Worm (Caenorhabditis elegans) whole organism, L4 larva: ENCODE measurements around the gene F54C4.4.

ENCODE experiments used
- D1046.2 ChIP-seq: fragments of 200-800 bp; sonication (Bioruptor generic); IDR thresholded peaks from 2 replicates; pipeline ENCODE4 v1.3.6; 2022; ENCODE audit warnings: missing genetic modification characterization, missing compliant biosample characterization
- F37D6.2 ChIP-seq: sonication (generic microtip); optimal IDR thresholded peaks from 2 replicates; lab custom pipeline; 2016; ENCODE audit warnings: mild to moderate bottlenecking, missing genetic modification characterization, missing compliant biosample characterization
- T20F7.1 ChIP-seq: fragments of 200-800 bp; sonication (Bioruptor generic); optimal IDR thresholded peaks from 2 replicates; lab custom pipeline; 2018; ENCODE audit warnings: mild to moderate bottlenecking, missing genetic modification characterization, missing compliant biosample characterization
- Y48G9A.11 ChIP-seq: fragments of 200-800 bp; sonication (Bioruptor generic); IDR thresholded peaks from 2 replicates; pipeline ENCODE4 v1.3.6; 2022; ENCODE audit warnings: missing genetic modification reagents, missing genetic modification characterization, missing compliant biosample characterization
- Y75B8A.6 ChIP-seq: fragments of 200-800 bp; sonication (Bioruptor generic); IDR thresholded peaks from 2 replicates; pipeline ENCODE4 v1.3.6; 2022; ENCODE audit warnings: missing genetic modification reagents, missing genetic modification characterization, missing compliant biosample characterization
- ZK337.2 ChIP-seq: fragments of 200-800 bp; sonication (Bioruptor generic); IDR thresholded peaks from 2 replicates; pipeline ENCODE4 v1.3.6; 2022; ENCODE audit warnings: missing genetic modification reagents, missing genetic modification characterization, missing compliant biosample characterization
- ZK546.5 ChIP-seq, 2 experiments: sonication (generic microtip); optimal IDR thresholded peaks; 2 replicates each; lab custom pipeline; 2017; ENCODE audit warnings: missing biosample characterization in 2 of 2, missing genetic modification characterization in 2 of 2
- ama-1 ChIP-seq: fragments of 150-350 bp; optimal IDR thresholded peaks from 2 replicates; lab custom pipeline; 2014; ENCODE audit warnings: inconsistent platforms, mixed read lengths
- arid-1 ChIP-seq: fragments of 200-800 bp; sonication (Bioruptor generic); conservative IDR thresholded peaks from 2 replicates; pipeline ENCODE4 v1.3.6; 2022; ENCODE audit warnings: missing genetic modification reagents, missing genetic modification characterization, missing compliant biosample characterization
- attf-4 ChIP-seq: sonication (generic microtip); optimal IDR thresholded peaks from 3 replicates; lab custom pipeline; 2017; ENCODE audit warnings: missing biosample characterization, missing genetic modification characterization
- ceh-44 ChIP-seq: fragments of 200-800 bp; sonication (Bioruptor generic); IDR thresholded peaks from 2 replicates; pipeline ENCODE4 v1.3.6; 2022; ENCODE audit warnings: missing genetic modification reagents, missing genetic modification characterization, missing compliant biosample characterization
- ctbp-1 ChIP-seq: fragments of 200-800 bp; sonication (Bioruptor generic); IDR thresholded peaks from 2 replicates; pipeline ENCODE4 v1.3.6; 2022; ENCODE audit warnings: missing genetic modification reagents, missing genetic modification characterization, missing compliant biosample characterization
- daf-16 ChIP-seq, 3 experiments: sonication (generic microtip); optimal IDR thresholded peaks; 2 replicates each; lab custom pipeline; 2016 to 2017; ENCODE audit warnings: missing genetic modification characterization in 3 of 3, missing genetic modification reagents in 3 of 3, mild to moderate bottlenecking in 2 of 3, missing compliant biosample characterization in 2 of 3, missing biosample characterization in 1 of 3, moderate library complexity in 1 of 3
- daf-19 ChIP-seq: fragments of 200-800 bp; sonication (Bioruptor generic); conservative IDR thresholded peaks from 2 replicates; pipeline ENCODE4 v1.3.6; 2022; ENCODE audit warnings: missing genetic modification characterization, missing compliant biosample characterization
- dmd-6 ChIP-seq: fragments of 200-800 bp; sonication (Bioruptor generic); IDR thresholded peaks from 2 replicates; pipeline ENCODE4 v1.3.6; 2022; ENCODE audit warnings: missing genetic modification reagents, missing genetic modification characterization, missing compliant biosample characterization
- dmd-8 ChIP-seq: fragments of 200-800 bp; sonication (Bioruptor generic); IDR thresholded peaks from 2 replicates; pipeline ENCODE4 v1.3.6; 2022; ENCODE audit warnings: missing genetic modification characterization, missing compliant biosample characterization
- dmd-9 ChIP-seq: fragments of 200-800 bp; sonication (Bioruptor generic); IDR thresholded peaks from 2 replicates; pipeline ENCODE4 v1.3.6; 2022; ENCODE audit warnings: missing genetic modification reagents, missing genetic modification characterization, missing compliant biosample characterization
- duxl-1 ChIP-seq: sonication (generic microtip); optimal IDR thresholded peaks from 2 replicates; lab custom pipeline; 2016; ENCODE audit warnings: mild to moderate bottlenecking, missing genetic modification characterization, moderate library complexity, missing compliant biosample characterization; ENCODE audit not compliant: poor library complexity
- fkh-10 ChIP-seq: fragments of 150-350 bp; optimal IDR thresholded peaks from 2 replicates; lab custom pipeline; 2014; ENCODE audit warnings: missing biosample characterization, missing genetic modification reagents, missing genetic modification characterization
- hlh-11 ChIP-seq: fragments of 200-800 bp; sonication (Bioruptor generic); optimal IDR thresholded peaks from 2 replicates; lab custom pipeline; 2018; ENCODE audit warnings: mild to moderate bottlenecking, missing genetic modification characterization, missing compliant biosample characterization
- hlh-30 ChIP-seq: sonication (generic microtip); optimal IDR thresholded peaks from 2 replicates; lab custom pipeline; 2017; ENCODE audit warnings: antibody characterized with exemption, mild to moderate bottlenecking, missing genetic modification characterization, missing compliant biosample characterization; ENCODE audit not compliant: insufficient read depth
- hmg-1.1 ChIP-seq: fragments of 200-800 bp; sonication (Bioruptor generic); IDR thresholded peaks from 2 replicates; pipeline ENCODE4 v1.3.6; 2022; ENCODE audit warnings: missing genetic modification reagents, missing genetic modification characterization, missing compliant biosample characterization
- jun-1 ChIP-seq: fragments of 150-350 bp; optimal IDR thresholded peaks from 2 replicates; lab custom pipeline; 2014; ENCODE audit warnings: missing biosample characterization, missing genetic modification reagents, missing genetic modification characterization
- lim-7 ChIP-seq: fragments of 200-800 bp; sonication (Bioruptor generic); IDR thresholded peaks from 2 replicates; pipeline ENCODE4 v1.3.6; 2022; ENCODE audit warnings: missing genetic modification characterization, missing compliant biosample characterization
- lsy-2 ChIP-seq, 2 experiments: fragments of 150-350 bp in 1 of 2; sonication (generic microtip) in 1 of 2; optimal IDR thresholded peaks; 2 replicates each; lab custom pipeline; 2014 to 2017; ENCODE audit warnings: missing biosample characterization in 2 of 2, missing genetic modification characterization in 2 of 2
- mxl-3 ChIP-seq: fragments of 200-800 bp; sonication (Bioruptor generic); optimal IDR thresholded peaks from 2 replicates; lab custom pipeline; 2018; ENCODE audit warnings: mild to moderate bottlenecking, missing genetic modification characterization, missing compliant biosample characterization
- nhr-102 ChIP-seq: sonication (generic microtip); optimal IDR thresholded peaks from 2 replicates; lab custom pipeline; 2016; ENCODE audit warnings: mild to moderate bottlenecking, missing genetic modification characterization, moderate library complexity, missing compliant biosample characterization
- nhr-11 ChIP-seq: fragments of 150-350 bp; optimal IDR thresholded peaks from 2 replicates; lab custom pipeline; 2014; ENCODE audit warnings: missing biosample characterization, missing genetic modification characterization
- nhr-237 ChIP-seq: sonication (generic microtip); optimal IDR thresholded peaks from 2 replicates; lab custom pipeline; 2017; ENCODE audit warnings: missing biosample characterization, missing genetic modification characterization
- nhr-41 ChIP-seq: fragments of 200-800 bp; sonication (Bioruptor generic); IDR thresholded peaks from 2 replicates; pipeline ENCODE4 v1.3.6; 2022; ENCODE audit warnings: missing genetic modification reagents, missing genetic modification characterization, missing compliant biosample characterization
- nhr-76 ChIP-seq: fragments of 150-350 bp; optimal IDR thresholded peaks from 2 replicates; lab custom pipeline; 2014; ENCODE audit warnings: missing biosample characterization, missing genetic modification characterization
- nhr-77 ChIP-seq: fragments of 150-350 bp; optimal IDR thresholded peaks from 2 replicates; lab custom pipeline; 2014; ENCODE audit warnings: missing biosample characterization, missing genetic modification characterization
- php-3 ChIP-seq: fragments of 200-800 bp; sonication (Bioruptor generic); IDR thresholded peaks from 2 replicates; pipeline ENCODE4 v1.3.6; 2022; ENCODE audit warnings: missing genetic modification reagents, missing genetic modification characterization, missing compliant biosample characterization
- sdz-12 ChIP-seq: fragments of 200-800 bp; sonication (Bioruptor generic); optimal IDR thresholded peaks from 2 replicates; lab custom pipeline; 2018; ENCODE audit warnings: mild to moderate bottlenecking, missing genetic modification characterization, missing compliant biosample characterization
- skn-1 ChIP-seq: fragments of 150-350 bp; optimal IDR thresholded peaks from 2 replicates; lab custom pipeline; 2014; ENCODE audit warnings: missing biosample characterization, missing genetic modification characterization
- snpc-1.2 ChIP-seq: fragments of 200-800 bp; sonication (Bioruptor generic); IDR thresholded peaks from 2 replicates; pipeline ENCODE4 v1.3.6; 2022; ENCODE audit warnings: missing genetic modification reagents, missing genetic modification characterization, missing compliant biosample characterization
- spr-3 ChIP-seq: fragments of 200-800 bp; sonication (Bioruptor generic); optimal IDR thresholded peaks from 2 replicates; lab custom pipeline; 2018; ENCODE audit warnings: mild to moderate bottlenecking, missing genetic modification characterization, missing compliant biosample characterization
- tag-97 ChIP-seq: fragments of 200-800 bp; sonication (Bioruptor generic); IDR thresholded peaks from 2 replicates; pipeline ENCODE4 v1.3.6; 2022; ENCODE audit warnings: missing genetic modification characterization, missing compliant biosample characterization
- tra-1 ChIP-seq: fragments of 200-800 bp; sonication (Bioruptor generic); IDR thresholded peaks from 2 replicates; pipeline ENCODE4 v1.3.6; 2022; ENCODE audit warnings: missing genetic modification reagents, missing genetic modification characterization, missing compliant biosample characterization
- unc-130 ChIP-seq: sonication (generic microtip); optimal IDR thresholded peaks from 2 replicates; lab custom pipeline; 2016; ENCODE audit warnings: missing genetic modification reagents, missing genetic modification characterization, missing compliant biosample characterization
- vab-7 ChIP-seq: fragments of 200-800 bp; sonication (Bioruptor generic); IDR thresholded peaks from 2 replicates; pipeline ENCODE4 v1.3.6; 2022; ENCODE audit warnings: missing genetic modification reagents, missing genetic modification characterization, missing compliant biosample characterization
- zfp-2 ChIP-seq: sonication (generic microtip); optimal IDR thresholded peaks from 2 replicates; lab custom pipeline; 2016; ENCODE audit warnings: mild to moderate bottlenecking, missing genetic modification characterization, missing compliant biosample characterization
- zfp-3 ChIP-seq: fragments of 200-800 bp; sonication (Bioruptor generic); conservative IDR thresholded peaks from 2 replicates; pipeline ENCODE4 v1.3.6; 2022; ENCODE audit warnings: missing genetic modification reagents, missing genetic modification characterization, missing compliant biosample characterization
- zip-2 ChIP-seq: fragments of 150-350 bp; optimal IDR thresholded peaks from 2 replicates; lab custom pipeline; 2014; ENCODE audit warnings: missing biosample characterization, missing genetic modification characterization
- ztf-7 ChIP-seq: fragments of 150-350 bp; optimal IDR thresholded peaks from 2 replicates; lab custom pipeline; 2014; ENCODE audit warnings: missing biosample characterization, missing genetic modification characterization

Gene F54C4.4

ce11 chrIII:94759-95330 is 7.7 kb upstream of the F54C4.4 start, which contains the start of gene pat-4 (continued):
- TF ChIP-seq ztf-7 (tag; lab: Kevin White, UChicago) = no peak
- TF ChIP-seq attf-4 (tag; lab: Kevin White, UChicago) = no peak
- TF ChIP-seq spr-3 (GFP tag; lab: Kevin White, UChicago) = no peak
- no peak for TF ChIP-seq fkh-10 (GFP tag; lab: Kevin White, UChicago)
- no peak for TF ChIP-seq unc-130 (GFP tag; lab: Kevin White, UChicago)
- TF ChIP-seq tag-97 (GFP tag; lab: Robert Waterston, UW) = no peak
- no peak for TF ChIP-seq tra-1
- no peak for TF ChIP-seq ZK546.5 (tag; optimal IDR thresholded peaks at IDR 0.05; lab: Kevin White, UChicago)
- TF ChIP-seq hmg-1.1 (GFP tag; lab: Robert Waterston, UW) = peak; percentile 91
- peak; percentile 64 for TF ChIP-seq mxl-3 (GFP tag; lab: Kevin White, UChicago)
- TF ChIP-seq nhr-102 = no peak
- TF ChIP-seq nhr-41 (GFP tag; lab: Robert Waterston, UW) = no peak

- no peak for TF ChIP-seq nhr-102
- no peak for TF ChIP-seq zfp-2 (tag; lab: Kevin White, UChicago)
- TF ChIP-seq, all 104 proteins: peak for 0
These were observed 5.1 kb upstream of the F54C4.4 start for ce11 chrIII:92247-92646.

ce11 chrIII:89155-89554 is 2.0 kb upstream of the F54C4.4 start:
- peak; percentile 11 for TF ChIP-seq zip-2
- TF ChIP-seq hlh-30 (tag; lab: Kevin White, UChicago) = peak; percentile 60
- TF ChIP-seq hlh-11 (tag; lab: Kevin White, UChicago) = peak; percentile 49
- peak; percentile 89 for TF ChIP-seq ama-1 (lab: Kevin White, UChicago)
- TF ChIP-seq dmd-6 (GFP tag; lab: Robert Waterston, UW) = peak; percentile 40
- peak; percentile 93 for TF ChIP-seq Y48G9A.11 (GFP tag; lab: Robert Waterston, UW)
- peak; percentile 46; the same call in 1 of the 2 replicates for TF ChIP-seq php-3 (GFP tag; lab: Robert Waterston, UW)
- no peak for TF ChIP-seq nhr-77 (tag; lab: Kevin White, UChicago)
- TF ChIP-seq ZK546.5 (tag; optimal IDR thresholded peaks at IDR 0.05; lab: Kevin White, UChicago) = no peak
- no peak for TF ChIP-seq skn-1
- TF ChIP-seq F37D6.2 = no peak
- 0 out of 2 replicates have a peak, but pooled peaks have one; percentile 65 for TF ChIP-seq daf-19 (GFP tag; lab: Robert Waterston, UW)
- TF ChIP-seq ZK337.2 (GFP tag; lab: Robert Waterston, UW) = no peak
- TF ChIP-seq nhr-76 (tag; lab: Kevin White, UChicago) = no peak
- TF ChIP-seq nhr-237 = no peak
- no peak for TF ChIP-seq nhr-11 (tag; lab: Kevin White, UChicago)
- TF ChIP-seq dmd-9 (GFP tag; lab: Robert Waterston, UW) = 0 out of 2 replicates have a peak, but pooled peaks have one; percentile 55
- TF ChIP-seq ceh-44 = peak; percentile 3; the same call in 1 of the 2 replicates
- TF ChIP-seq vab-7 (GFP tag; lab: Robert Waterston, UW) = peak; percentile 61; the same call in 1 of the 2 replicates
- peak; percentile 48; the same call in 1 of the 2 replicates for TF ChIP-seq tra-1
- no peak for TF ChIP-seq jun-1 (tag; lab: Kevin White, UChicago)
- peak; percentile 71 for TF ChIP-seq snpc-1.2
- peak; percentile 80 for TF ChIP-seq dmd-8 (GFP tag; lab: Robert Waterston, UW)
- peak; percentile 61 for TF ChIP-seq unc-130 (GFP tag; lab: Kevin White, UChicago)
- TF ChIP-seq lsy-2 (tag; optimal IDR thresholded peaks at IDR 0.05; lab: Kevin White, UChicago) = peak in 1 of 2 experiments; percentile 68
- peak; percentile 52 for TF ChIP-seq spr-3 (GFP tag; lab: Kevin White, UChicago)
- peak; percentile 44; the same call in 1 of the 2 replicates for TF ChIP-seq ctbp-1 (GFP tag; lab: Robert Waterston, UW)
- peak in 1 of 2 experiments; percentile 75 for TF ChIP-seq daf-16 (GFP tag; optimal IDR thresholded peaks at IDR 0.05; lab: Kevin White, UChicago)
- peak; percentile 41 for TF ChIP-seq daf-16 (tag; optimal IDR thresholded peaks at IDR 0.05; lab: Kevin White, UChicago)
- TF ChIP-seq arid-1 (GFP tag; lab: Robert Waterston, UW) = peak; percentile 81
- TF ChIP-seq lim-7 (GFP tag; lab: Robert Waterston, UW) = peak; percentile 81
- no peak for TF ChIP-seq Y75B8A.6
- TF ChIP-seq duxl-1 = peak; percentile 84
- TF ChIP-seq zfp-3 (GFP tag; lab: Robert Waterston, UW) = peak; percentile 51; the same call in 1 of the 2 replicates
- TF ChIP-seq sdz-12 (GFP tag; lab: Kevin White, UChicago) = no peak
- TF ChIP-seq T20F7.1 (GFP tag; lab: Kevin White, UChicago) = peak; percentile 83
- TF ChIP-seq D1046.2 (GFP tag; lab: Robert Waterston, UW) = peak; percentile 62; the same call in 1 of the 2 replicates
- TF ChIP-seq attf-4 (tag; lab: Kevin White, UChicago) = no peak
